Worm (Caenorhabditis elegans) whole organism, L3 larva: ENCODE measurements around the gene C17C3.5.
A peak's percentile ranks its signal among the peaks of the same experiment; 100 is the strongest.

Source experiments
- ZK546.5 ChIP-seq: sonication (generic microtip); optimal IDR thresholded peaks from 2 replicates; lab custom pipeline; 2017; ENCODE audit warnings: missing biosample characterization, missing genetic modification characterization
- ama-1 ChIP-seq: fragments of 150-350 bp; optimal IDR thresholded peaks from 2 replicates; lab custom pipeline; 2018
- elt-3 ChIP-seq, 3 experiments: fragments of 150-350 bp in 1 of 3; sonication (generic microtip) in 2 of 3; optimal IDR thresholded peaks; 2 replicates in 2 of 3; 4 replicates in 1 of 3; lab custom pipeline; 2014 to 2017; ENCODE audit warnings: missing biosample characterization in 3 of 3, missing genetic modification characterization in 3 of 3
- mdl-1 ChIP-seq: fragments of 150-350 bp; optimal IDR thresholded peaks from 2 replicates; lab custom pipeline; 2014; ENCODE audit warnings: missing biosample characterization, missing genetic modification characterization
- nhr-11 ChIP-seq: fragments of 150-350 bp; optimal IDR thresholded peaks from 2 replicates; lab custom pipeline; 2014; ENCODE audit warnings: missing biosample characterization, missing genetic modification characterization
- nhr-12 ChIP-seq: fragments of 150-350 bp; optimal IDR thresholded peaks from 2 replicates; lab custom pipeline; 2014; ENCODE audit warnings: missing biosample characterization, missing genetic modification characterization
- nhr-28 ChIP-seq: fragments of 150-350 bp; optimal IDR thresholded peaks from 2 replicates; lab custom pipeline; 2014; ENCODE audit warnings: missing biosample characterization, missing genetic modification characterization
- nhr-76 ChIP-seq: fragments of 150-350 bp; sonication (generic microtip); optimal IDR thresholded peaks from 5 replicates; lab custom pipeline; 2014; ENCODE audit warnings: missing biosample characterization, missing genetic modification characterization
- pqm-1 ChIP-seq: fragments of 150-350 bp; optimal IDR thresholded peaks from 2 replicates; lab custom pipeline; 2017; ENCODE audit warnings: missing biosample characterization, missing genetic modification characterization, inconsistent platforms
- tbx-2 ChIP-seq: sonication (generic microtip); optimal IDR thresholded peaks from 2 replicates; lab custom pipeline; 2016; ENCODE audit warnings: mild to moderate bottlenecking, missing genetic modification characterization, missing compliant biosample characterization

DNA sequence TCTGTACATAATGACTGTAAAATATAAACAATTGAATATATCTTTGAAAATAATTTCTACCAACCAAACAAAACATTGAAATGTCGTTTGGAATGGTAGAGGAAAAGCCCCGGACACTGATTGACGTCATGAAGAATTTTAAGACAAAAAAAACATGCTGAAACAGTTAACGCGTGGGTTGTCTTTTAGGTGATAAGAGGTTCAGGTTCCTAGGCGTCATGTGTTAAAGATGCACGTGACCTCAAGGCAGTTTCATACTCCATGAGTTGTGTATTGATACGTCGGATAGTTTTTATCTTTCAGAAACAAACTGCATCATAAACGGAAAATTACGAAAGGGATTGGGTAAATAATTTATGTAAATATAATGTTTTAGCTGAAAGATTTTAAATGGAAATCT, 5.5 kb downstream of the C17C3.5 start:
- no peak for TF ChIP-seq nhr-11 (tag; lab: Kevin White, UChicago)
- TF ChIP-seq ZK546.5 (tag; lab: Kevin White, UChicago) = no peak
- TF ChIP-seq nhr-12 = no peak
- TF ChIP-seq elt-3 (tag; optimal IDR thresholded peaks at IDR 0.05; lab: Kevin White, UChicago) = no peak
- TF ChIP-seq mdl-1 (tag; lab: Kevin White, UChicago) = no peak
- no peak for TF ChIP-seq tbx-2 (tag; lab: Kevin White, UChicago)
- no peak for TF ChIP-seq nhr-28 (tag; lab: Kevin White, UChicago)
- no peak for TF ChIP-seq ama-1 (lab: Kevin White, UChicago)
- peak; percentile 76 for TF ChIP-seq pqm-1 (tag; lab: Kevin White, UChicago)
- TF ChIP-seq nhr-76 = no peak
